Fruit fly (Drosophila melanogaster) whole organism, embryonic: ENCODE results near the gene Sec5.

Source experiments
- Asciz ChIP-seq: fragments of 200-800 bp; sonication (Bioruptor generic); optimal IDR thresholded peaks from 2 replicates; lab custom pipeline; 2017; ENCODE audit warnings: missing biosample characterization, mild to moderate bottlenecking, missing genetic modification characterization, missing genetic modification reagents
- CG10267 ChIP-seq: fragments of 200-800 bp; sonication (Bioruptor generic); optimal IDR thresholded peaks from 2 replicates; lab custom pipeline; 2018; ENCODE audit warnings: missing biosample characterization, mild to moderate bottlenecking, missing genetic modification characterization, moderate library complexity
- CG10366 ChIP-seq: fragments of 200-800 bp; sonication (Bioruptor generic); IDR thresholded peaks from 2 replicates; pipeline ENCODE4 v1.3.6; 2022; ENCODE audit warnings: missing biosample characterization, missing genetic modification characterization
- CG10979 ChIP-seq: fragments of 200-800 bp; sonication (Bioruptor generic); optimal IDR thresholded peaks from 2 replicates; lab custom pipeline; 2018; ENCODE audit warnings: missing biosample characterization, mild to moderate bottlenecking, missing genetic modification characterization, moderate library complexity
- CG12219 ChIP-seq: fragments of 200-800 bp; sonication (Bioruptor generic); optimal IDR thresholded peaks from 3 replicates; lab custom pipeline; 2018; ENCODE audit warnings: missing biosample characterization, mild to moderate bottlenecking, missing genetic modification characterization
- CG15011 ChIP-seq: fragments of 200-800 bp; sonication (Bioruptor generic); optimal IDR thresholded peaks from 3 replicates; lab custom pipeline; 2018; ENCODE audit warnings: missing biosample characterization, mild to moderate bottlenecking, missing genetic modification characterization
- CG15269 ChIP-seq: fragments of 200-800 bp; sonication (Bioruptor generic); optimal IDR thresholded peaks from 2 replicates; lab custom pipeline; 2018; ENCODE audit warnings: missing biosample characterization, mild to moderate bottlenecking, missing genetic modification characterization, moderate library complexity
- CG15696 ChIP-seq: fragments of 200-800 bp; sonication (Bioruptor generic); optimal IDR thresholded peaks from 2 replicates; lab custom pipeline; 2019; ENCODE audit warnings: missing biosample characterization, mild to moderate bottlenecking, missing genetic modification characterization, moderate library complexity
- CG16815 ChIP-seq: fragments of 200-800 bp; sonication (Bioruptor generic); optimal IDR thresholded peaks from 3 replicates; lab custom pipeline; 2017; ENCODE audit warnings: missing biosample characterization, mild to moderate bottlenecking, missing genetic modification characterization
- CG17359 ChIP-seq: fragments of 200-800 bp; sonication (Bioruptor generic); optimal IDR thresholded peaks from 3 replicates; lab custom pipeline; 2018; ENCODE audit warnings: missing biosample characterization, mild to moderate bottlenecking, missing genetic modification characterization, moderate library complexity
- CG17568 ChIP-seq: fragments of 200-800 bp; sonication (Bioruptor generic); optimal IDR thresholded peaks from 2 replicates; lab custom pipeline; 2018; ENCODE audit warnings: missing biosample characterization, mild to moderate bottlenecking, missing genetic modification characterization, moderate library complexity
- CG31224 ChIP-seq: fragments of 200-800 bp; sonication (Bioruptor generic); IDR thresholded peaks from 2 replicates; pipeline ENCODE4 v1.3.6; 2022; ENCODE audit warnings: missing biosample characterization, missing genetic modification characterization
- CG32772 ChIP-seq: fragments of 200-800 bp; sonication (Bioruptor generic); IDR thresholded peaks from 2 replicates; pipeline ENCODE4 v1.3.6; 2022; ENCODE audit warnings: missing biosample characterization, missing genetic modification characterization
- CG5180 ChIP-seq: fragments of 200-800 bp; sonication (Bioruptor generic); optimal IDR thresholded peaks from 3 replicates; lab custom pipeline; 2017; ENCODE audit warnings: missing biosample characterization, missing genetic modification characterization, mild to moderate bottlenecking, moderate library complexity, missing genetic modification reagents
- CG7745 ChIP-seq: fragments of 200-800 bp; sonication (Bioruptor generic); optimal IDR thresholded peaks from 2 replicates; lab custom pipeline; 2018; ENCODE audit warnings: missing biosample characterization, mild to moderate bottlenecking, missing genetic modification characterization, moderate library complexity
- CG7839 ChIP-seq: fragments of 200-800 bp; sonication (Bioruptor generic); optimal IDR thresholded peaks from 3 replicates; lab custom pipeline; 2018; ENCODE audit warnings: missing biosample characterization, mild to moderate bottlenecking, missing genetic modification characterization, moderate library complexity
- CG9727 ChIP-seq: fragments of 200-800 bp; sonication (Bioruptor generic); optimal IDR thresholded peaks from 3 replicates; lab custom pipeline; 2017; ENCODE audit warnings: missing biosample characterization, mild to moderate bottlenecking, missing genetic modification characterization
- CG9932 ChIP-seq: fragments of 200-800 bp; sonication (Bioruptor generic); IDR thresholded peaks from 2 replicates; pipeline ENCODE4 v1.3.6; 2022; ENCODE audit warnings: missing biosample characterization, missing genetic modification characterization
- Dad ChIP-seq: fragments of 200-800 bp; sonication (Bioruptor generic); optimal IDR thresholded peaks from 3 replicates; lab custom pipeline; 2016; ENCODE audit warnings: missing biosample characterization, missing genetic modification characterization
- Dp ChIP-seq: fragments of 200-800 bp; sonication (Bioruptor generic); optimal IDR thresholded peaks from 2 replicates; lab custom pipeline; 2018; ENCODE audit warnings: missing biosample characterization, mild to moderate bottlenecking, missing genetic modification characterization, moderate library complexity
- E2f1 ChIP-seq: fragments of 200-800 bp; sonication (Bioruptor generic); IDR thresholded peaks from 2 replicates; pipeline ENCODE4 v1.3.6; 2022; ENCODE audit warnings: missing biosample characterization, missing genetic modification characterization
- ERR ChIP-seq: fragments of 200-800 bp; sonication (Bioruptor generic); optimal IDR thresholded peaks from 2 replicates; lab custom pipeline; 2016; ENCODE audit warnings: missing biosample characterization, missing genetic modification characterization
- GATAe ChIP-seq: fragments of 200-800 bp; sonication (Bioruptor generic); conservative IDR thresholded peaks from 2 replicates; pipeline ENCODE4 v1.3.6; 2022; ENCODE audit warnings: missing biosample characterization, missing genetic modification characterization
- HLH3B ChIP-seq: fragments of 200-800 bp; sonication (Bioruptor generic); IDR thresholded peaks from 2 replicates; pipeline ENCODE4 v1.3.6; 2022; ENCODE audit warnings: missing biosample characterization, missing genetic modification characterization
- Kr ChIP-seq: fragments of 200-800 bp; sonication (Bioruptor generic); optimal IDR thresholded peaks from 2 replicates; lab custom pipeline; 2017; ENCODE audit warnings: missing biosample characterization, mild to moderate bottlenecking, missing genetic modification characterization
- Myb ChIP-seq: fragments of 200-800 bp; sonication (Bioruptor generic); optimal IDR thresholded peaks from 2 replicates; lab custom pipeline; 2016; ENCODE audit warnings: missing biosample characterization, missing genetic modification characterization
- Nf-YA ChIP-seq: fragments of 200-800 bp; sonication (Bioruptor generic); IDR thresholded peaks from 2 replicates; pipeline ENCODE4 v1.3.6; 2022; ENCODE audit warnings: missing biosample characterization, missing genetic modification characterization
- PHDP ChIP-seq: fragments of 200-800 bp; sonication (Bioruptor generic); optimal IDR thresholded peaks from 3 replicates; lab custom pipeline; 2018; ENCODE audit warnings: missing biosample characterization, mild to moderate bottlenecking, missing genetic modification characterization, moderate library complexity
- Poxn ChIP-seq: fragments of 200-800 bp; sonication (Bioruptor generic); IDR thresholded peaks from 2 replicates; pipeline ENCODE4 v1.3.6; 2022; ENCODE audit warnings: missing biosample characterization, missing genetic modification characterization
- Spps ChIP-seq: fragments of 200-800 bp; sonication (Bioruptor generic); optimal IDR thresholded peaks from 2 replicates; lab custom pipeline; 2018; ENCODE audit warnings: missing biosample characterization, mild to moderate bottlenecking, missing genetic modification characterization
- ara ChIP-seq: fragments of 200-800 bp; sonication (Bioruptor generic); IDR thresholded peaks from 2 replicates; pipeline ENCODE4 v1.3.6; 2022; ENCODE audit warnings: missing biosample characterization, missing genetic modification characterization
- ato ChIP-seq: fragments of 200-800 bp; sonication (Bioruptor generic); IDR thresholded peaks from 2 replicates; pipeline ENCODE4 v1.3.6; 2022; ENCODE audit warnings: missing biosample characterization, missing genetic modification characterization; ENCODE audit not compliant: partially characterized antibody
- bbx ChIP-seq: fragments of 200-800 bp; sonication (Bioruptor generic); IDR thresholded peaks from 2 replicates; pipeline ENCODE4 v1.3.6; 2022; ENCODE audit warnings: missing biosample characterization, missing genetic modification characterization; ENCODE audit not compliant: partially characterized antibody
- ci ChIP-seq: fragments of 200-800 bp; sonication (Bioruptor generic); IDR thresholded peaks from 3 replicates; pipeline ENCODE4 v1.3.6; 2022; ENCODE audit warnings: missing biosample characterization, missing genetic modification characterization
- da ChIP-seq: fragments of 200-800 bp; sonication (Bioruptor generic); optimal IDR thresholded peaks from 2 replicates; lab custom pipeline; 2016; ENCODE audit warnings: missing biosample characterization, missing genetic modification characterization
- fd96Cb ChIP-seq: fragments of 200-800 bp; sonication (Bioruptor generic); optimal IDR thresholded peaks from 2 replicates; lab custom pipeline; 2018; ENCODE audit warnings: missing biosample characterization, mild to moderate bottlenecking, missing genetic modification characterization, moderate library complexity
- gfzf ChIP-seq: fragments of 200-800 bp; sonication (Bioruptor generic); optimal IDR thresholded peaks from 2 replicates; lab custom pipeline; 2016; ENCODE audit warnings: missing biosample characterization, mild to moderate bottlenecking, missing genetic modification characterization, moderate library complexity
- ham ChIP-seq: fragments of 200-800 bp; sonication (Bioruptor generic); IDR thresholded peaks from 2 replicates; pipeline ENCODE4 v1.3.6; 2022; ENCODE audit warnings: missing biosample characterization, missing genetic modification characterization
- hkb ChIP-seq, 2 experiments: fragments of 200-800 bp in 1 of 2; fragments of >200 bp in 1 of 2; sonication (Bioruptor generic) in 1 of 2; IDR thresholded peaks in 1 of 2; optimal IDR thresholded peaks in 1 of 2; 2 replicates each; pipeline versions ENCODE4 v1.3.6 to Lab custom; 2017 to 2022; ENCODE audit warnings: missing biosample characterization in 1 of 2, missing genetic modification characterization in 1 of 2
- ind ChIP-seq: fragments of 200-800 bp; sonication (Bioruptor generic); optimal IDR thresholded peaks from 3 replicates; lab custom pipeline; 2016; ENCODE audit warnings: missing biosample characterization, missing genetic modification characterization
- inv ChIP-seq: fragments of 200-800 bp; sonication (Bioruptor generic); IDR thresholded peaks from 2 replicates; pipeline ENCODE4 v1.3.6; 2022; ENCODE audit warnings: missing biosample characterization, missing genetic modification characterization; ENCODE audit not compliant: partially characterized antibody
- knrl ChIP-seq: fragments of 200-800 bp; sonication (Bioruptor generic); IDR thresholded peaks from 3 replicates; pipeline ENCODE4 v1.3.6; 2022; ENCODE audit warnings: missing biosample characterization, missing genetic modification characterization; ENCODE audit not compliant: partially characterized antibody
- lov ChIP-seq, 2 experiments: fragments of 200-800 bp in 1 of 2; fragments of >200 bp in 1 of 2; sonication (Bioruptor generic) in 1 of 2; IDR thresholded peaks in 1 of 2; optimal IDR thresholded peaks in 1 of 2; 2 replicates in 1 of 2; 3 replicates in 1 of 2; pipeline versions ENCODE4 v1.3.6 to Lab custom; 2017 to 2022; ENCODE audit warnings: missing biosample characterization in 1 of 2, missing genetic modification characterization in 1 of 2
- otp ChIP-seq: fragments of 200-800 bp; sonication (Bioruptor generic); IDR thresholded peaks from 3 replicates; pipeline ENCODE4, ENCODE4 v1.3.6; 2022; ENCODE audit warnings: missing biosample characterization, missing genetic modification characterization
- pros ChIP-seq: fragments of 200-800 bp; sonication (Bioruptor generic); optimal IDR thresholded peaks from 3 replicates; lab custom pipeline; 2019; ENCODE audit warnings: missing biosample characterization, mild to moderate bottlenecking, missing genetic modification characterization, moderate library complexity
- sna ChIP-seq: fragments of 200-800 bp; sonication (Bioruptor generic); IDR thresholded peaks from 2 replicates; pipeline ENCODE4 v1.3.6; 2022; ENCODE audit warnings: missing biosample characterization, missing genetic modification characterization; ENCODE audit not compliant: partially characterized antibody
- sr ChIP-seq: fragments of 200-800 bp; sonication (Bioruptor generic); IDR thresholded peaks from 3 replicates; pipeline ENCODE4 v1.3.6; 2022; ENCODE audit warnings: missing biosample characterization, missing genetic modification characterization
- vfl ChIP-seq: fragments of 200-800 bp; sonication (Bioruptor generic); optimal IDR thresholded peaks from 2 replicates; lab custom pipeline; 2016; ENCODE audit warnings: missing biosample characterization, missing genetic modification characterization
- zf30C ChIP-seq: fragments of 200-800 bp; sonication (Bioruptor generic); optimal IDR thresholded peaks from 3 replicates; lab custom pipeline; 2018; ENCODE audit warnings: missing biosample characterization, mild to moderate bottlenecking, missing genetic modification characterization

The Sec5 gene

DNA sequence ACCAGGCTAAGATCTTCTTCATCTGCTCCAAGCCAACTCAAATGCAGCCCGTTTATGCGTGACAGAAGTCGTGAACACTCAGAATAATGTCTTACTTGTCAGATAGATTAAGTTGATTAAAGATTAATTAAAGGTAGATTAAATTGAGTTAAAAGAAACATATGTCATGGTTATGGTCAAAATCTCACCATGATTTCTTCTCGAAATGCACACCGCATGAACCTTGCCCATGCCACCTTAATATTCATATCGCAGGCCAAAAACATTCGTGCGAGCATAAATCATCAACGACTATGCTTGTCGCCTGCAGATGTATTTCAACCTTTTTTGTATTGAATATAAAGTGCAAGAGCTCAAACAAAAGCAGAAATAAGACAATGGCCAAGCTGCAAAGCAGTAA is 20.0 kb upstream of the Sec5 start (continued):
- TF ChIP-seq CG10267 (peak; percentile 59), ham (GFP tag; lab: Robert Waterston, UW) (no peak), CG9932 (GFP tag; lab: Robert Waterston, UW) (no peak), knrl (GFP tag; lab: Robert Waterston, UW) (no peak), CG15696 (tag; lab: Kevin White, UChicago) (peak; percentile 53), CG5180 (GFP tag; lab: Kevin White, UChicago) (peak; percentile 57), PHDP (tag; lab: Kevin White, UChicago) (peak; percentile 70), E2f1 (GFP tag; lab: Robert Waterston, UW) (peak; percentile 49), sr (GFP tag; lab: Robert Waterston, UW) (no peak), Spps (peak; percentile 37), HLH3B (GFP tag; lab: Robert Waterston, UW) (peak; percentile 73), CG9727 (GFP tag; lab: Kevin White, UChicago) (no peak), otp (GFP tag; lab: Robert Waterston, UW) (peak; percentile 66; the same call in 1 of the 3 replicates), gfzf (GFP tag; lab: Kevin White, UChicago) (no peak), CG16815 (GFP tag; lab: Kevin White, UChicago) (no peak), Myb (no peak), CG32772 (GFP tag; lab: Robert Waterston, UW) (no peak), CG31224 (GFP tag; lab: Robert Waterston, UW) (no peak), CG15269 (tag; lab: Kevin White, UChicago) (peak; percentile 73), Kr (no peak), CG17568 (no peak), CG7839 (peak; percentile 61), CG10366 (GFP tag; lab: Robert Waterston, UW) (peak; percentile 59), sna (no peak), fd96Cb (tag; lab: Kevin White, UChicago) (peak; percentile 51), Dp (no peak), Asciz (GFP tag; lab: Kevin White, UChicago) (peak; percentile 66), CG17359 (peak; percentile 79), vfl (no peak), lov (optimal IDR thresholded peaks at IDR 0.05; lab: Kevin White, UChicago) (no peak), lov (GFP tag; IDR thresholded peaks at IDR 0.05; lab: Robert Waterston, UW) (peak; percentile 73; the same call in 2 of the 3 replicates), inv (GFP tag; lab: Robert Waterston, UW) (no peak), CG15011 (GFP tag; lab: Kevin White, UChicago) (no peak), ato (GFP tag; lab: Robert Waterston, UW) (no peak), hkb (optimal IDR thresholded peaks at IDR 0.05; lab: Kevin White, UChicago) (no peak), hkb (GFP tag; IDR thresholded peaks at IDR 0.05; lab: Robert Waterston, UW) (peak; percentile 86), CG10979 (tag; lab: Kevin White, UChicago) (peak; percentile 73), ci (GFP tag; lab: Robert Waterston, UW) (peak; percentile 91), ERR (GFP tag; lab: Kevin White, UChicago) (no peak), CG12219 (GFP tag; lab: Kevin White, UChicago) (peak; percentile 56), CG7745 (tag; lab: Kevin White, UChicago) (no peak), GATAe (GFP tag; lab: Robert Waterston, UW) (no peak), pros (no peak), Poxn (no peak), da (no peak), ara (GFP tag; lab: Robert Waterston, UW) (peak; percentile 51; the same call in 1 of the 2 replicates), Dad (GFP tag; lab: Kevin White, UChicago) (no peak), ind (GFP tag; lab: Kevin White, UChicago) (peak; percentile 49), zf30C (GFP tag; lab: Kevin White, UChicago) (no peak), bbx (no peak), Nf-YA (peak; percentile 55; the same call in 1 of the 2 replicates)
